Worm (Caenorhabditis elegans) whole organism, mixed stage, embryonic: ENCODE data around the gene mpdu-1.
"Not testable (repeated sequence)": the region's sequence is repeated elsewhere in the genome, so short reads cannot be mapped to it uniquely, and the experiment has no call there.

Experiments
- M03D4.4 ChIP-seq: sonication (generic microtip); optimal IDR thresholded peaks from 2 replicates; lab custom pipeline; 2017; ENCODE audit warnings: mild to moderate bottlenecking, missing genetic modification characterization, missing compliant biosample characterization
- bed-3 ChIP-seq: fragments of 200-800 bp; sonication (Bioruptor generic); optimal IDR thresholded peaks from 3 replicates; lab custom pipeline; 2018; ENCODE audit warnings: mild to moderate bottlenecking, missing genetic modification characterization, moderate library complexity, missing compliant biosample characterization
- blmp-1 ChIP-seq: fragments of 150-350 bp; optimal IDR thresholded peaks from 2 replicates; lab custom pipeline; 2014; ENCODE audit warnings: missing biosample characterization, missing genetic modification characterization
- ceh-39 ChIP-seq: fragments of 150-350 bp; optimal IDR thresholded peaks from 2 replicates; lab custom pipeline; 2014; ENCODE audit warnings: missing biosample characterization, missing genetic modification characterization
- ceh-43 ChIP-seq: fragments of 200-800 bp; sonication (Bioruptor generic); optimal IDR thresholded peaks from 2 replicates; lab custom pipeline; 2018; ENCODE audit warnings: mild to moderate bottlenecking, missing genetic modification characterization, moderate library complexity, missing compliant biosample characterization
- ceh-83 ChIP-seq: fragments of 200-800 bp; sonication (Bioruptor generic); optimal IDR thresholded peaks from 2 replicates; lab custom pipeline; 2018; ENCODE audit warnings: mild to moderate bottlenecking, missing genetic modification characterization, missing compliant biosample characterization
- ces-1 ChIP-seq: fragments of 150-350 bp; optimal IDR thresholded peaks from 2 replicates; lab custom pipeline; 2014; ENCODE audit warnings: missing biosample characterization, missing genetic modification reagents, missing genetic modification characterization
- cnd-1 ChIP-seq: fragments of 200-800 bp; sonication (Bioruptor generic); optimal IDR thresholded peaks from 2 replicates; lab custom pipeline; 2018; ENCODE audit warnings: mild to moderate bottlenecking, missing genetic modification characterization, missing compliant biosample characterization
- drap-1 ChIP-seq: fragments of 200-800 bp; sonication (Bioruptor generic); optimal IDR thresholded peaks from 3 replicates; lab custom pipeline; 2018; ENCODE audit warnings: mild to moderate bottlenecking, missing genetic modification characterization, missing compliant biosample characterization
- elt-1 ChIP-seq: sonication (generic microtip); optimal IDR thresholded peaks from 2 replicates; lab custom pipeline; 2017; ENCODE audit warnings: missing genetic modification characterization, mild to moderate bottlenecking, missing compliant biosample characterization, antibody characterized with exemption, moderate library complexity, borderline replicate concordance; ENCODE audit not compliant: insufficient read depth
- elt-3 ChIP-seq: fragments of 150-350 bp; optimal IDR thresholded peaks from 2 replicates; lab custom pipeline; 2014; ENCODE audit warnings: missing biosample characterization, missing genetic modification characterization
- flh-1 ChIP-seq: fragments of 200-800 bp; sonication (Bioruptor generic); optimal IDR thresholded peaks from 2 replicates; lab custom pipeline; 2018; ENCODE audit warnings: mild to moderate bottlenecking, missing genetic modification characterization, moderate library complexity, missing compliant biosample characterization
- ham-2 ChIP-seq: fragments of 200-800 bp; sonication (Bioruptor generic); optimal IDR thresholded peaks from 2 replicates; lab custom pipeline; 2018; ENCODE audit warnings: mild to moderate bottlenecking, missing genetic modification characterization, missing compliant biosample characterization
- hlh-1 ChIP-seq: fragments of 150-350 bp; optimal IDR thresholded peaks from 2 replicates; lab custom pipeline; 2014; ENCODE audit warnings: missing biosample characterization, missing genetic modification reagents, missing genetic modification characterization
- lin-13 ChIP-seq: fragments of 150-350 bp; optimal IDR thresholded peaks from 2 replicates; lab custom pipeline; 2014; ENCODE audit warnings: missing biosample characterization, missing genetic modification characterization
- lin-32 ChIP-seq: fragments of 200-800 bp; sonication (Bioruptor generic); optimal IDR thresholded peaks from 2 replicates; lab custom pipeline; 2018; ENCODE audit warnings: mild to moderate bottlenecking, missing genetic modification characterization, missing compliant biosample characterization
- lsy-2 ChIP-seq: fragments of 150-350 bp; optimal IDR thresholded peaks from 2 replicates; lab custom pipeline; 2014; ENCODE audit warnings: missing biosample characterization, missing genetic modification characterization
- mab-5 ChIP-seq: fragments of 150-350 bp; optimal IDR thresholded peaks from 2 replicates; lab custom pipeline; 2014; ENCODE audit warnings: missing biosample characterization, missing genetic modification characterization
- mls-2 ChIP-seq: sonication (generic microtip); optimal IDR thresholded peaks from 2 replicates; lab custom pipeline; 2016; ENCODE audit warnings: mild to moderate bottlenecking, missing genetic modification characterization, moderate library complexity, missing compliant biosample characterization
- nhr-12 ChIP-seq: fragments of 150-350 bp; optimal IDR thresholded peaks from 2 replicates; lab custom pipeline; 2014; ENCODE audit warnings: missing biosample characterization, missing genetic modification characterization
- nhr-2 ChIP-seq: fragments of 150-350 bp; optimal IDR thresholded peaks from 2 replicates; lab custom pipeline; 2014; ENCODE audit warnings: missing biosample characterization, missing genetic modification characterization
- nhr-237 ChIP-seq: fragments of 150-350 bp; optimal IDR thresholded peaks from 2 replicates; lab custom pipeline; 2014; ENCODE audit warnings: missing biosample characterization, missing genetic modification characterization
- pha-4 ChIP-seq: fragments of 150-350 bp; optimal IDR thresholded peaks from 2 replicates; lab custom pipeline; 2018; ENCODE audit warnings: missing biosample characterization, missing genetic modification reagents, missing genetic modification characterization
- sem-2 ChIP-seq: fragments of 200-800 bp; sonication (Bioruptor generic); optimal IDR thresholded peaks from 2 replicates; lab custom pipeline; 2018; ENCODE audit warnings: mild to moderate bottlenecking, missing genetic modification characterization, missing compliant biosample characterization
- sptf-1 ChIP-seq: sonication (generic microtip); optimal IDR thresholded peaks from 2 replicates; lab custom pipeline; 2017; ENCODE audit warnings: mild to moderate bottlenecking, missing genetic modification characterization, moderate library complexity, missing compliant biosample characterization
- tbx-8 ChIP-seq: fragments of 200-800 bp; sonication (Bioruptor generic); optimal IDR thresholded peaks from 2 replicates; lab custom pipeline; 2018; ENCODE audit warnings: mild to moderate bottlenecking, missing genetic modification characterization, moderate library complexity, missing compliant biosample characterization
- unc-120 ChIP-seq: sonication (generic microtip); optimal IDR thresholded peaks from 2 replicates; lab custom pipeline; 2017; ENCODE audit warnings: missing genetic modification characterization, missing compliant biosample characterization; ENCODE audit not compliant: poor library complexity, severe bottlenecking
- unc-62 ChIP-seq: fragments of 150-350 bp; optimal IDR thresholded peaks from 2 replicates; lab custom pipeline; 2014; ENCODE audit warnings: missing biosample characterization, missing genetic modification reagents, missing genetic modification characterization
- zip-8 ChIP-seq: fragments of 150-350 bp; optimal IDR thresholded peaks from 2 replicates; lab custom pipeline; 2014; ENCODE audit warnings: missing biosample characterization, missing genetic modification characterization
- ztf-11 ChIP-seq: fragments of 150-350 bp; optimal IDR thresholded peaks from 2 replicates; lab custom pipeline; 2014; ENCODE audit warnings: missing biosample characterization, missing genetic modification characterization

mpdu-1 gene

ce11 chrV:8345436-8345835 is 13.5 kb downstream of the mpdu-1 start, which contains the start of gene C08D8.1:
C08D8.1 (plus strand) TSS chrV:8345759.
- TF ChIP-seq sptf-1 (tag; lab: Kevin White, UChicago) (no peak), ceh-43 (GFP tag; lab: Kevin White, UChicago) (no peak), ces-1 (GFP tag; lab: Kevin White, UChicago) (no peak), nhr-12 (tag; lab: Kevin White, UChicago) (no peak), tbx-8 (GFP tag; lab: Kevin White, UChicago) (no peak), blmp-1 (tag; lab: Kevin White, UChicago) (no peak), ceh-83 (no peak), elt-3 (tag; lab: Kevin White, UChicago) (no peak)

ce11 chrV:8342416-8342815 is 16.5 kb downstream of the mpdu-1 start:
- TF ChIP-seq nhr-12 (tag; lab: Kevin White, UChicago), result no peak
- no peak for TF ChIP-seq lin-13 (tag; lab: Kevin White, UChicago)
- no peak for TF ChIP-seq nhr-2 (tag; lab: Kevin White, UChicago)
- no peak for TF ChIP-seq bed-3
- no peak for TF ChIP-seq ceh-39
- no peak for TF ChIP-seq unc-62 (GFP tag; lab: Kevin White, UChicago)
- no peak for TF ChIP-seq pha-4 (tag; lab: Kevin White, UChicago)
- no peak for TF ChIP-seq M03D4.4 (tag; lab: Kevin White, UChicago)
- TF ChIP-seq lsy-2 (tag; lab: Kevin White, UChicago), result no peak
- TF ChIP-seq hlh-1, result no peak
- TF ChIP-seq elt-3 (tag; lab: Kevin White, UChicago), result no peak
- no peak for TF ChIP-seq sem-2 (GFP tag; lab: Kevin White, UChicago)
- no peak for TF ChIP-seq nhr-237 (tag; lab: Kevin White, UChicago)
- no peak for TF ChIP-seq cnd-1
- TF ChIP-seq flh-1 (GFP tag; lab: Kevin White, UChicago), result no peak
- TF ChIP-seq blmp-1 (tag; lab: Kevin White, UChicago), result no peak
- TF ChIP-seq unc-120 (tag; lab: Kevin White, UChicago), result no peak
- TF ChIP-seq sptf-1 (tag; lab: Kevin White, UChicago), result no peak
- TF ChIP-seq zip-8, result no peak
- TF ChIP-seq, all 35 proteins: peak for 0

- not testable (repeated sequence) for TF ChIP-seq ham-2; ceh-39; blmp-1 (tag; lab: Kevin White, UChicago)
Measured at ce11 chrV:8340924-8341323, 18.0 kb downstream of the mpdu-1 start, which contains the start of gene C08D8.7. C08D8.7 (plus strand) TSS chrV:8341224.

ce11 chrV:8335620-8336019 is 23.3 kb downstream of the mpdu-1 start:
- TF ChIP-seq ztf-11 (tag; lab: Kevin White, UChicago), result no peak
- TF ChIP-seq hlh-1, result peak; percentile 82
- no peak for TF ChIP-seq mab-5 (tag; lab: Kevin White, UChicago)
- TF ChIP-seq unc-62 (GFP tag; lab: Kevin White, UChicago), result peak; percentile 83

ce11 chrV:8334360-8334759 is 24.6 kb downstream of the mpdu-1 start, which contains the start of gene tmd-2:
tmd-2 (plus strand) TSS chrV:8334660.
- TF ChIP-seq mab-5 (tag; lab: Kevin White, UChicago) (no peak), cnd-1 (no peak), drap-1 (GFP tag; lab: Kevin White, UChicago) (no peak), M03D4.4 (tag; lab: Kevin White, UChicago) (no peak), lin-13 (tag; lab: Kevin White, UChicago) (no peak)

- TF ChIP-seq lin-32 (no peak), unc-120 (tag; lab: Kevin White, UChicago) (no peak), flh-1 (GFP tag; lab: Kevin White, UChicago) (no peak), mab-5 (tag; lab: Kevin White, UChicago) (no peak), mls-2 (tag; lab: Kevin White, UChicago) (no peak), elt-1 (tag; lab: Kevin White, UChicago) (no peak), tbx-8 (GFP tag; lab: Kevin White, UChicago) (no peak), ces-1 (GFP tag; lab: Kevin White, UChicago) (no peak), unc-62 (GFP tag; lab: Kevin White, UChicago) (no peak), zip-8 (no peak), sptf-1 (tag; lab: Kevin White, UChicago) (no peak)
Measured at ce11 chrV:8327080-8327479, 31.9 kb downstream of the mpdu-1 start.
